Worm (Caenorhabditis elegans) whole organism, L3 larva: ENCODE measurements around the gene gst-27.

Source experiments
- R02D3.7 ChIP-seq: fragments of 150-350 bp; optimal IDR thresholded peaks from 2 replicates; lab custom pipeline; 2014; ENCODE audit warnings: missing biosample characterization, missing genetic modification characterization
- aly-2 ChIP-seq: fragments of 150-350 bp; optimal IDR thresholded peaks from 2 replicates; lab custom pipeline; 2014; ENCODE audit warnings: missing biosample characterization, missing genetic modification characterization
- ama-1 ChIP-seq: fragments of 150-350 bp; optimal IDR thresholded peaks from 2 replicates; lab custom pipeline; 2018
- ceh-16 ChIP-seq: sonication (generic microtip); optimal IDR thresholded peaks from 2 replicates; lab custom pipeline; 2017; ENCODE audit warnings: missing biosample characterization, missing genetic modification characterization
- ceh-28 ChIP-seq: fragments of 150-350 bp; optimal IDR thresholded peaks from 2 replicates; lab custom pipeline; 2014; ENCODE audit warnings: missing biosample characterization, missing genetic modification reagents, missing genetic modification characterization
- ceh-82 ChIP-seq: fragments of 150-350 bp; optimal IDR thresholded peaks from 2 replicates; lab custom pipeline; 2014; ENCODE audit warnings: missing biosample characterization, missing genetic modification characterization
- daf-12 ChIP-seq: fragments of 150-350 bp; optimal IDR thresholded peaks from 2 replicates; lab custom pipeline; 2014; ENCODE audit warnings: missing biosample characterization, missing genetic modification reagents, missing genetic modification characterization
- egl-27 ChIP-seq: sonication (generic microtip); optimal IDR thresholded peaks from 4 replicates; lab custom pipeline; 2017; ENCODE audit warnings: missing biosample characterization, missing genetic modification reagents, missing genetic modification characterization
- egl-5 ChIP-seq: fragments of 150-350 bp; optimal IDR thresholded peaks from 2 replicates; lab custom pipeline; 2017; ENCODE audit warnings: missing biosample characterization, missing genetic modification reagents, missing genetic modification characterization, inconsistent platforms
- elt-1 ChIP-seq: fragments of 150-350 bp; optimal IDR thresholded peaks from 2 replicates; lab custom pipeline; 2014; ENCODE audit warnings: missing biosample characterization, missing genetic modification characterization
- elt-2 ChIP-seq: sonication (generic microtip); optimal IDR thresholded peaks from 2 replicates; lab custom pipeline; 2016; ENCODE audit warnings: missing genetic modification reagents, mild to moderate bottlenecking, missing genetic modification characterization, missing compliant biosample characterization
- elt-3 ChIP-seq, 3 experiments: fragments of 150-350 bp in 1 of 3; sonication (generic microtip) in 2 of 3; optimal IDR thresholded peaks; 2 replicates in 2 of 3; 4 replicates in 1 of 3; lab custom pipeline; 2014 to 2017; ENCODE audit warnings: missing biosample characterization in 3 of 3, missing genetic modification characterization in 3 of 3
- eor-1 ChIP-seq, 2 experiments: fragments of 150-350 bp; optimal IDR thresholded peaks; 2 replicates each; lab custom pipeline; 2014 to 2018; ENCODE audit warnings: missing biosample characterization in 2 of 2, missing genetic modification characterization in 2 of 2
- fkh-2 ChIP-seq: fragments of 150-350 bp; optimal IDR thresholded peaks from 2 replicates; lab custom pipeline; 2014; ENCODE audit warnings: missing biosample characterization, missing genetic modification reagents, missing genetic modification characterization
- hmg-11 ChIP-seq: sonication (generic microtip); optimal IDR thresholded peaks from 2 replicates; lab custom pipeline; 2016; ENCODE audit warnings: missing genetic modification characterization, missing compliant biosample characterization
- jun-1 ChIP-seq: fragments of 150-350 bp; optimal IDR thresholded peaks from 2 replicates; lab custom pipeline; 2014; ENCODE audit warnings: missing biosample characterization, missing genetic modification reagents, missing genetic modification characterization
- lin-15B ChIP-seq: fragments of 150-350 bp; optimal IDR thresholded peaks from 2 replicates; lab custom pipeline; 2014; ENCODE audit warnings: missing biosample characterization, missing genetic modification characterization
- lin-39 ChIP-seq: fragments of 150-350 bp; optimal IDR thresholded peaks from 2 replicates; lab custom pipeline; 2018; ENCODE audit warnings: missing biosample characterization, missing genetic modification reagents, missing genetic modification characterization
- lsy-12 ChIP-seq: sonication (generic microtip); optimal IDR thresholded peaks from 2 replicates; lab custom pipeline; 2016; ENCODE audit warnings: mild to moderate bottlenecking, missing genetic modification characterization, missing compliant biosample characterization
- mdl-1 ChIP-seq: fragments of 150-350 bp; optimal IDR thresholded peaks from 2 replicates; lab custom pipeline; 2014; ENCODE audit warnings: missing biosample characterization, missing genetic modification characterization
- nfya-1 ChIP-seq: sonication (generic microtip); optimal IDR thresholded peaks from 2 replicates; lab custom pipeline; 2017; ENCODE audit warnings: missing genetic modification characterization, mild to moderate bottlenecking, missing compliant biosample characterization, antibody characterized with exemption, moderate library complexity; ENCODE audit not compliant: insufficient read depth
- nhr-12 ChIP-seq: fragments of 150-350 bp; optimal IDR thresholded peaks from 2 replicates; lab custom pipeline; 2014; ENCODE audit warnings: missing biosample characterization, missing genetic modification characterization
- nhr-237 ChIP-seq: fragments of 150-350 bp; optimal IDR thresholded peaks from 2 replicates; lab custom pipeline; 2014; ENCODE audit warnings: missing biosample characterization, missing genetic modification characterization
- nhr-25 ChIP-seq: sonication (generic microtip); optimal IDR thresholded peaks from 2 replicates; lab custom pipeline; 2017; ENCODE audit warnings: missing biosample characterization, missing genetic modification characterization
- nhr-28 ChIP-seq: fragments of 150-350 bp; optimal IDR thresholded peaks from 2 replicates; lab custom pipeline; 2014; ENCODE audit warnings: missing biosample characterization, missing genetic modification characterization
- nhr-67 ChIP-seq: fragments of 150-350 bp; optimal IDR thresholded peaks from 2 replicates; lab custom pipeline; 2014; ENCODE audit warnings: missing biosample characterization, missing genetic modification characterization
- nhr-77 ChIP-seq: fragments of 150-350 bp; optimal IDR thresholded peaks from 2 replicates; lab custom pipeline; 2014; ENCODE audit warnings: missing biosample characterization, missing genetic modification characterization
- pha-4 ChIP-seq: fragments of 150-350 bp; optimal IDR thresholded peaks from 2 replicates; lab custom pipeline; 2014; ENCODE audit warnings: missing biosample characterization, missing genetic modification reagents, missing genetic modification characterization
- pqm-1 ChIP-seq: fragments of 150-350 bp; optimal IDR thresholded peaks from 2 replicates; lab custom pipeline; 2017; ENCODE audit warnings: missing biosample characterization, missing genetic modification characterization, inconsistent platforms
- sea-2 ChIP-seq: fragments of 150-350 bp; sonication (generic microtip); optimal IDR thresholded peaks from 4 replicates; lab custom pipeline; 2014; ENCODE audit warnings: missing biosample characterization, missing genetic modification reagents, missing genetic modification characterization
- skn-1 ChIP-seq: fragments of 150-350 bp; optimal IDR thresholded peaks from 2 replicates; lab custom pipeline; 2014; ENCODE audit warnings: missing biosample characterization, missing genetic modification characterization
- snpc-4 ChIP-seq: fragments of 150-350 bp; optimal IDR thresholded peaks from 2 replicates; lab custom pipeline; 2014; ENCODE audit warnings: missing biosample characterization, missing genetic modification characterization
- unc-39 ChIP-seq: sonication (generic microtip); optimal IDR thresholded peaks from 4 replicates; lab custom pipeline; 2017; ENCODE audit warnings: missing biosample characterization, missing genetic modification characterization
- unc-62 ChIP-seq: fragments of 150-350 bp; sonication (generic microtip); optimal IDR thresholded peaks from 4 replicates; lab custom pipeline; 2014; ENCODE audit warnings: missing biosample characterization, missing genetic modification reagents, missing genetic modification characterization
- ztf-11 ChIP-seq: fragments of 150-350 bp; optimal IDR thresholded peaks from 2 replicates; lab custom pipeline; 2014; ENCODE audit warnings: missing biosample characterization, missing genetic modification characterization

gst-27 gene

ce11 chrII:15203398-15204068 lies 38.0 kb upstream of the gst-27 start:
- TF ChIP-seq eor-1 (tag; optimal IDR thresholded peaks at IDR 0.05; lab: Kevin White, UChicago): no peak
- peak; percentile 67 for TF ChIP-seq pha-4 (tag; lab: Kevin White, UChicago)
- TF ChIP-seq jun-1 (tag; lab: Kevin White, UChicago): no peak
- peak; percentile 21 for TF ChIP-seq hmg-11 (tag; lab: Kevin White, UChicago)
- peak; percentile 13 for TF ChIP-seq nfya-1
- TF ChIP-seq nhr-12: no peak
- peak; percentile 96 for TF ChIP-seq nhr-25 (tag; lab: Kevin White, UChicago)

- no peak for TF ChIP-seq unc-39 (tag; lab: Kevin White, UChicago)
- TF ChIP-seq nhr-77 (tag; lab: Kevin White, UChicago): no peak
- no peak for TF ChIP-seq egl-5 (tag; lab: Kevin White, UChicago)
- peak; percentile 61 for TF ChIP-seq elt-2 (tag; lab: Kevin White, UChicago)
- peak; percentile 3 for TF ChIP-seq pha-4 (tag; lab: Kevin White, UChicago)
- peak; percentile 10 for TF ChIP-seq ama-1
- peak; percentile 64 for TF ChIP-seq pqm-1
- no peak for TF ChIP-seq nhr-25 (tag; lab: Kevin White, UChicago)
- TF ChIP-seq, all 47 proteins: peak for 4
Observed at ce11 chrII:15197500-15197899, 32.0 kb upstream of the gst-27 start.

ce11 chrII:15196433-15196832 lies 30.9 kb upstream of the gst-27 start, which contains the start of gene spsb-1:
Gene spsb-1 (plus strand): TSS chrII:15196733.
- TF ChIP-seq ceh-16 (tag; lab: Kevin White, UChicago) (no peak), lsy-12 (tag; lab: Kevin White, UChicago) (no peak), nhr-25 (tag; lab: Kevin White, UChicago) (no peak), elt-3 (tag; optimal IDR thresholded peaks at IDR 0.05; lab: Kevin White, UChicago) (no peak), skn-1 (no peak), R02D3.7 (no peak), elt-1 (tag; lab: Kevin White, UChicago) (no peak), daf-12 (tag; lab: Kevin White, UChicago) (no peak), nfya-1 (no peak), nhr-67 (tag; lab: Kevin White, UChicago) (no peak), ztf-11 (tag; lab: Kevin White, UChicago) (no peak), ceh-28 (tag; lab: Kevin White, UChicago) (no peak), fkh-2 (tag; lab: Kevin White, UChicago) (no peak), lin-39 (tag; lab: Kevin White, UChicago) (no peak), nhr-28 (tag; lab: Kevin White, UChicago) (no peak)

ce11 chrII:15195346-15195745 lies 29.8 kb upstream of the gst-27 start:
- TF ChIP-seq nhr-28 (tag; lab: Kevin White, UChicago) (no peak), pha-4 (tag; lab: Kevin White, UChicago) (peak; percentile 31), elt-2 (tag; lab: Kevin White, UChicago) (peak; percentile 9), ceh-16 (tag; lab: Kevin White, UChicago) (no peak)

ce11 chrII:15193961-15194360 lies 28.4 kb upstream of the gst-27 start:
- TF ChIP-seq elt-3 (tag; optimal IDR thresholded peaks at IDR 0.05; lab: Kevin White, UChicago) (no peak), aly-2 (tag; lab: Kevin White, UChicago) (no peak), lin-15B (no peak), nhr-25 (tag; lab: Kevin White, UChicago) (no peak), snpc-4 (tag; lab: Kevin White, UChicago) (peak; percentile 21), lin-39 (tag; lab: Kevin White, UChicago) (peak; percentile 37), ceh-16 (tag; lab: Kevin White, UChicago) (no peak), elt-2 (tag; lab: Kevin White, UChicago) (peak; percentile 81), unc-62 (GFP tag; lab: Kevin White, UChicago) (no peak), ceh-82 (tag; lab: Kevin White, UChicago) (no peak), ceh-28 (tag; lab: Kevin White, UChicago) (peak; percentile 49), sea-2 (GFP tag; lab: Kevin White, UChicago) (no peak), nfya-1 (peak; percentile 34), pha-4 (tag; lab: Kevin White, UChicago) (peak; percentile 69), egl-27 (no peak), mdl-1 (tag; lab: Kevin White, UChicago) (peak; percentile 7), unc-39 (tag; lab: Kevin White, UChicago) (no peak), pqm-1 (peak; percentile 48), nhr-237 (tag; lab: Kevin White, UChicago) (no peak), nhr-12 (no peak), R02D3.7 (no peak), jun-1 (tag; lab: Kevin White, UChicago) (peak; percentile 51)
